Fruit fly (Drosophila melanogaster) whole organism, embryonic: ENCODE measurements around the gene CG6432.

Experiments
- ATbp ChIP-seq: fragments of 200-800 bp; sonication (Bioruptor generic); optimal IDR thresholded peaks from 2 replicates; lab custom pipeline; 2017; ENCODE audit warnings: missing biosample characterization, mild to moderate bottlenecking, missing genetic modification characterization, missing genetic modification reagents
- Blimp-1 ChIP-seq: fragments of 200-800 bp; sonication (Bioruptor generic); optimal IDR thresholded peaks from 3 replicates; lab custom pipeline; 2018; ENCODE audit warnings: missing biosample characterization, missing genetic modification characterization, mild to moderate bottlenecking, moderate library complexity, missing genetic modification reagents
- CG10209 ChIP-seq: fragments of 200-800 bp; sonication (Bioruptor generic); optimal IDR thresholded peaks from 3 replicates; lab custom pipeline; 2017; ENCODE audit warnings: missing biosample characterization, mild to moderate bottlenecking, missing genetic modification characterization, missing genetic modification reagents
- CG10431 ChIP-seq: fragments of 200-800 bp; sonication (Bioruptor generic); optimal IDR thresholded peaks from 3 replicates; lab custom pipeline; 2018; ENCODE audit warnings: missing biosample characterization, mild to moderate bottlenecking, missing genetic modification characterization
- CG10565 ChIP-seq: fragments of 200-800 bp; sonication (Bioruptor generic); optimal IDR thresholded peaks from 3 replicates; lab custom pipeline; 2016; ENCODE audit warnings: missing biosample characterization, mild to moderate bottlenecking, missing genetic modification characterization
- CG11695 ChIP-seq: fragments of 200-800 bp; sonication (Bioruptor generic); IDR thresholded peaks from 3 replicates; pipeline ENCODE4 v1.3.6; 2022; ENCODE audit warnings: missing biosample characterization, missing genetic modification characterization
- CG12155 ChIP-seq: fragments of 200-800 bp; sonication (Bioruptor generic); optimal IDR thresholded peaks from 3 replicates; lab custom pipeline; 2016; ENCODE audit warnings: missing biosample characterization, missing genetic modification characterization
- CG17359 ChIP-seq: fragments of 200-800 bp; sonication (Bioruptor generic); optimal IDR thresholded peaks from 3 replicates; lab custom pipeline; 2018; ENCODE audit warnings: missing biosample characterization, mild to moderate bottlenecking, missing genetic modification characterization, moderate library complexity
- CG30020 ChIP-seq: fragments of 200-800 bp; optimal IDR thresholded peaks from 2 replicates; lab custom pipeline; 2019; ENCODE audit warnings: missing biosample characterization, mild to moderate bottlenecking, missing genetic modification characterization, moderate library complexity
- CG43689 ChIP-seq: fragments of 200-800 bp; sonication (Bioruptor generic); IDR thresholded peaks from 2 replicates; pipeline ENCODE4 v1.3.6; 2022; ENCODE audit warnings: missing biosample characterization, missing genetic modification characterization
- CG8924 ChIP-seq: fragments of 200-800 bp; optimal IDR thresholded peaks from 3 replicates; lab custom pipeline; 2019; ENCODE audit warnings: missing biosample characterization, mild to moderate bottlenecking, missing genetic modification characterization, moderate library complexity
- CG8944 ChIP-seq: fragments of 200-800 bp; sonication (Bioruptor generic); optimal IDR thresholded peaks from 3 replicates; lab custom pipeline; 2016; ENCODE audit warnings: missing biosample characterization, missing genetic modification characterization
- CG9932 ChIP-seq: fragments of 200-800 bp; sonication (Bioruptor generic); IDR thresholded peaks from 2 replicates; pipeline ENCODE4 v1.3.6; 2022; ENCODE audit warnings: missing biosample characterization, missing genetic modification characterization
- D19B ChIP-seq: fragments of 200-800 bp; sonication (Bioruptor generic); optimal IDR thresholded peaks from 2 replicates; lab custom pipeline; 2017; ENCODE audit warnings: missing biosample characterization, mild to moderate bottlenecking, missing genetic modification characterization
- Deaf1 ChIP-seq: fragments of 200-800 bp; optimal IDR thresholded peaks from 3 replicates; lab custom pipeline; 2019; ENCODE audit warnings: missing biosample characterization, mild to moderate bottlenecking, missing genetic modification characterization, moderate library complexity
- E2f2 ChIP-seq: fragments of 200-800 bp; sonication (Bioruptor generic); IDR thresholded peaks from 2 replicates; pipeline ENCODE4 v1.3.6; 2022; ENCODE audit warnings: missing biosample characterization, missing genetic modification characterization
- H15 ChIP-seq: fragments of 200-800 bp; sonication (Bioruptor generic); IDR thresholded peaks from 3 replicates; pipeline ENCODE4 v1.3.6; 2022; ENCODE audit warnings: missing biosample characterization, missing genetic modification characterization
- HmgD ChIP-seq: fragments of 200-800 bp; sonication (Bioruptor generic); optimal IDR thresholded peaks from 3 replicates; lab custom pipeline; 2016; ENCODE audit warnings: missing biosample characterization, missing genetic modification characterization
- Hr51 ChIP-seq, 2 experiments: fragments of 200-800 bp; sonication (Bioruptor generic); optimal IDR thresholded peaks; 2 replicates in 1 of 2; 3 replicates in 1 of 2; lab custom pipeline; 2016 to 2018; ENCODE audit warnings: missing biosample characterization in 2 of 2, missing genetic modification characterization in 2 of 2, mild to moderate bottlenecking in 1 of 2, moderate library complexity in 1 of 2
- MBD-R2 ChIP-seq: fragments of 200-800 bp; sonication (Bioruptor generic); IDR thresholded peaks from 2 replicates; pipeline ENCODE4 v1.3.6; 2022; ENCODE audit warnings: missing biosample characterization, missing genetic modification characterization
- NfI ChIP-seq: fragments of 200-800 bp; sonication (Bioruptor generic); optimal IDR thresholded peaks from 3 replicates; lab custom pipeline; 2018; ENCODE audit warnings: missing biosample characterization, mild to moderate bottlenecking, missing genetic modification characterization, moderate library complexity
- PHDP ChIP-seq: fragments of 200-800 bp; sonication (Bioruptor generic); optimal IDR thresholded peaks from 3 replicates; lab custom pipeline; 2018; ENCODE audit warnings: missing biosample characterization, mild to moderate bottlenecking, missing genetic modification characterization, moderate library complexity
- Scr ChIP-seq: fragments of 200-800 bp; sonication (Bioruptor generic); IDR thresholded peaks from 2 replicates; pipeline ENCODE4 v1.3.6; 2022; ENCODE audit warnings: missing biosample characterization, missing genetic modification characterization; ENCODE audit not compliant: partially characterized antibody
- Sox102F ChIP-seq: fragments of 200-800 bp; sonication (Bioruptor generic); optimal IDR thresholded peaks from 2 replicates; lab custom pipeline; 2018; ENCODE audit warnings: missing biosample characterization, mild to moderate bottlenecking, missing genetic modification characterization, moderate library complexity
- Taf1 ChIP-seq: fragments of 200-800 bp; sonication (Bioruptor generic); IDR thresholded peaks from 2 replicates; pipeline ENCODE4 v1.3.6; 2022; ENCODE audit warnings: missing biosample characterization, missing genetic modification characterization
- Xbp1 ChIP-seq: fragments of 200-800 bp; sonication (Bioruptor generic); optimal IDR thresholded peaks from 3 replicates; lab custom pipeline; 2016; ENCODE audit warnings: missing biosample characterization, mild to moderate bottlenecking, missing genetic modification characterization
- Xrp1 ChIP-seq: fragments of 200-800 bp; sonication (Bioruptor generic); IDR thresholded peaks from 2 replicates; pipeline ENCODE4 v1.3.6; 2022; ENCODE audit warnings: missing biosample characterization, missing genetic modification characterization
- ase ChIP-seq: fragments of 200-800 bp; sonication (Bioruptor generic); IDR thresholded peaks from 3 replicates; pipeline ENCODE4 v1.3.6; 2022; ENCODE audit warnings: missing biosample characterization, missing genetic modification characterization
- crc ChIP-seq: fragments of 200-800 bp; sonication (Bioruptor generic); optimal IDR thresholded peaks from 2 replicates; lab custom pipeline; 2016; ENCODE audit warnings: missing biosample characterization, missing genetic modification characterization
- emc ChIP-seq: fragments of 200-800 bp; sonication (Bioruptor generic); optimal IDR thresholded peaks from 2 replicates; lab custom pipeline; 2016; ENCODE audit warnings: missing biosample characterization, missing genetic modification characterization
- en ChIP-seq: fragments of 200-800 bp; sonication (Bioruptor generic); optimal IDR thresholded peaks from 2 replicates; lab custom pipeline; 2016; ENCODE audit warnings: missing biosample characterization, missing genetic modification characterization
- gfzf ChIP-seq: fragments of 200-800 bp; sonication (Bioruptor generic); optimal IDR thresholded peaks from 2 replicates; lab custom pipeline; 2016; ENCODE audit warnings: missing biosample characterization, mild to moderate bottlenecking, missing genetic modification characterization, moderate library complexity
- hth ChIP-seq: fragments of >200 bp; optimal IDR thresholded peaks from 2 replicates; lab custom pipeline; 2017; ENCODE audit warnings: inconsistent platforms
- knrl ChIP-seq: fragments of 200-800 bp; sonication (Bioruptor generic); IDR thresholded peaks from 3 replicates; pipeline ENCODE4 v1.3.6; 2022; ENCODE audit warnings: missing biosample characterization, missing genetic modification characterization; ENCODE audit not compliant: partially characterized antibody
- luna ChIP-seq: fragments of 200-800 bp; sonication (Bioruptor generic); optimal IDR thresholded peaks from 2 replicates; lab custom pipeline; 2016; ENCODE audit warnings: missing biosample characterization, missing genetic modification characterization
- nom ChIP-seq: fragments of 200-800 bp; sonication (Bioruptor generic); optimal IDR thresholded peaks from 2 replicates; lab custom pipeline; 2017; ENCODE audit warnings: missing biosample characterization, missing genetic modification characterization, mild to moderate bottlenecking, moderate library complexity, missing genetic modification reagents
- otp ChIP-seq: fragments of 200-800 bp; sonication (Bioruptor generic); IDR thresholded peaks from 3 replicates; pipeline ENCODE4, ENCODE4 v1.3.6; 2022; ENCODE audit warnings: missing biosample characterization, missing genetic modification characterization
- pita ChIP-seq: fragments of 200-800 bp; sonication (Bioruptor generic); optimal IDR thresholded peaks from 2 replicates; lab custom pipeline; 2017; ENCODE audit warnings: missing biosample characterization, mild to moderate bottlenecking, missing genetic modification characterization
- schlank ChIP-seq: fragments of 200-800 bp; sonication (Bioruptor generic); optimal IDR thresholded peaks from 2 replicates; lab custom pipeline; 2018; ENCODE audit warnings: missing biosample characterization, mild to moderate bottlenecking, missing genetic modification characterization
- scrt ChIP-seq: fragments of 200-800 bp; sonication (Bioruptor generic); optimal IDR thresholded peaks from 2 replicates; lab custom pipeline; 2018; ENCODE audit warnings: missing biosample characterization, mild to moderate bottlenecking, missing genetic modification characterization, moderate library complexity
- sima ChIP-seq: fragments of 200-800 bp; sonication (Bioruptor generic); optimal IDR thresholded peaks from 2 replicates; lab custom pipeline; 2016; ENCODE audit warnings: missing biosample characterization, missing genetic modification characterization
- so ChIP-seq: fragments of 200-800 bp; sonication (Bioruptor generic); IDR thresholded peaks from 3 replicates; pipeline ENCODE4 v1.3.6; 2022; ENCODE audit warnings: missing biosample characterization, missing genetic modification characterization
- tap ChIP-seq: fragments of 200-800 bp; optimal IDR thresholded peaks from 3 replicates; lab custom pipeline; 2019; ENCODE audit warnings: missing biosample characterization, mild to moderate bottlenecking, missing genetic modification characterization, moderate library complexity
- tin ChIP-seq: fragments of 200-800 bp; sonication (Bioruptor generic); optimal IDR thresholded peaks from 3 replicates; lab custom pipeline; 2016; ENCODE audit warnings: missing biosample characterization, missing genetic modification characterization
- tio ChIP-seq: fragments of 200-800 bp; sonication (Bioruptor generic); optimal IDR thresholded peaks from 2 replicates; lab custom pipeline; 2017; ENCODE audit warnings: missing biosample characterization, missing genetic modification characterization, inconsistent platforms
- tna ChIP-seq: fragments of 200-800 bp; sonication (Bioruptor generic); IDR thresholded peaks from 2 replicates; pipeline ENCODE4 v1.3.6; 2022; ENCODE audit warnings: missing biosample characterization, missing genetic modification characterization; ENCODE audit not compliant: partially characterized antibody
- unc-4 ChIP-seq: fragments of 200-800 bp; sonication (Bioruptor generic); IDR thresholded peaks from 2 replicates; pipeline ENCODE4 v1.3.6; 2022; ENCODE audit warnings: missing biosample characterization, missing genetic modification characterization; ENCODE audit not compliant: partially characterized antibody
- usp ChIP-seq: fragments of >200 bp; optimal IDR thresholded peaks from 2 replicates; lab custom pipeline; 2017; ENCODE audit warnings: missing biosample characterization, missing genetic modification characterization

CG6432 gene

DNA sequence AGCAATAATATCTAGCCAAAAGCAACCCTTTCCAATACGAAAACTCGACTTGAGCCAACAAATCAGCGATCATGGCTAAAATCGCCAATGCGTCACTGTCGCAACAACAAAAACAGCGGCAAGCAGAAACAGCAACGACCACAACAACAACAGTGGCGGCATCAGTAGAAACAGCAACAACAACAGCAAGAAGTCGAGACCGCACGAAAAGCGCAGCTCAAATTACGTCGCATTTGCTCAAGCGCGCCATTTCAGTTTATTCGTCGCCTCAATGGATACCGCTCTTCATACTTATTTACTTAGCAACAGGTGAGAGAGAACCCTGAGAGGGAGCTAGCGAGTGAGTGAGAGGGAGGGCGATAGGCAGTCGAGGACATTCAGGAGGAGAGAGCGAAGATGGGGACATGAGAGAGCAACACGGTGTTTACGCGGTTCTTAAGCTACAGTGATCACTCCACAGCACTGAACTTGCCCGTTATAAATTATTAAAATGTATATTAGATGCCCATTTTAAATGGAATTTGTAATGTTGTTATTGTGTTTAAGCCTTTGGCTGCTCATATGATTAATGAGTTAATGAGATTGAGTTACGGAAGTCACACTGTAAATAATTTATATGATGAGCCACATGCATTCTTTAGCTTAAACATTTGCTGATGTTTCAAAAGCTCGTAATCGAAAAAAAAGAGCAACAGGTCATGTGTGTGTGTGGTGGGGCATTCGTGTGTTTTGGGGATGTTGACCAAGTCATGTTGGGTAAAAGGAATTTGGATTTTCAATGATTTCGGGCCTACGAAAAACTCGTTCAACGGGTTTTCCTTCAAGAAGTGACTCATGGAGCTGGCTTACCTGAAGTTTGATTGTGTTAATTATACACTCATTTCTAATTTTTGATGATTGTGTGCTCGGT, 40.9 kb upstream of the CG6432 start (continued):
- TF ChIP-seq Deaf1 (tag; lab: Kevin White, UChicago) (peak; percentile 38), Scr (no peak), emc (GFP tag; lab: Kevin White, UChicago) (no peak), gfzf (GFP tag; lab: Kevin White, UChicago) (no peak), CG17359 (peak; percentile 76), CG12155 (GFP tag; lab: Kevin White, UChicago) (peak; percentile 81), knrl (no peak), Taf1 (GFP tag; lab: Robert Waterston, UW) (peak; percentile 82), NfI (GFP tag; lab: Kevin White, UChicago) (peak; percentile 83), scrt (GFP tag; lab: Kevin White, UChicago) (peak; percentile 73), CG10209 (GFP tag; lab: Kevin White, UChicago) (peak; percentile 84), schlank (tag; lab: Kevin White, UChicago) (peak; percentile 66), CG10431 (GFP tag; lab: Kevin White, UChicago) (no peak), crc (peak; percentile 45), PHDP (tag; lab: Kevin White, UChicago) (peak; percentile 78), CG43689 (GFP tag; lab: Robert Waterston, UW) (peak; percentile 46; the same call in 1 of the 2 replicates), H15 (GFP tag; lab: Robert Waterston, UW) (peak; percentile 68; the same call in 2 of the 3 replicates), HmgD (no peak), nom (GFP tag; lab: Kevin White, UChicago) (peak; percentile 91), Xrp1 (GFP tag; lab: Robert Waterston, UW) (peak; percentile 86), otp (GFP tag; lab: Robert Waterston, UW) (peak; percentile 78; the same call in 2 of the 3 replicates), usp (GFP tag; lab: Kevin White, UChicago) (no peak), so (peak; percentile 87), sima (GFP tag; lab: Kevin White, UChicago) (no peak), pita (GFP tag; lab: Kevin White, UChicago) (no peak), Xbp1 (GFP tag; lab: Kevin White, UChicago) (peak; percentile 80), CG30020 (tag; lab: Kevin White, UChicago) (peak; percentile 27), E2f2 (GFP tag; lab: Robert Waterston, UW) (peak; percentile 61), tna (GFP tag; lab: Robert Waterston, UW) (no peak), tin (GFP tag; lab: Kevin White, UChicago) (peak; percentile 81), CG9932 (peak; percentile 84), unc-4 (GFP tag; lab: Robert Waterston, UW) (no peak), Hr51 (GFP tag; optimal IDR thresholded peaks at IDR 0.05; lab: Kevin White, UChicago) (peak; percentile 67 to 78), Blimp-1 (GFP tag; lab: Kevin White, UChicago) (peak; percentile 64), CG10565 (no peak), CG11695 (GFP tag; lab: Robert Waterston, UW) (peak; percentile 81; the same call in 2 of the 3 replicates), ATbp (GFP tag; lab: Kevin White, UChicago) (peak; percentile 65), MBD-R2 (peak; percentile 61; the same call in 1 of the 2 replicates), hth (lab: Kevin White, UChicago) (no peak), ase (GFP tag; lab: Robert Waterston, UW) (peak; percentile 68; the same call in 2 of the 3 replicates), Sox102F (GFP tag; lab: Kevin White, UChicago) (peak; percentile 74), tap (tag; lab: Kevin White, UChicago) (peak; percentile 73), luna (GFP tag; lab: Kevin White, UChicago) (no peak), en (GFP tag; lab: Kevin White, UChicago) (peak; percentile 34), tio (GFP tag; lab: Kevin White, UChicago) (peak; percentile 76), CG8924 (peak; percentile 80), CG8944 (GFP tag; lab: Kevin White, UChicago) (peak; percentile 56), D19B (peak; percentile 29)
